Worm (Caenorhabditis elegans) whole organism, L4/young adult: ENCODE results near the gene dec-7.

Source experiments
- W03F9.2 ChIP-seq: fragments of 150-350 bp; optimal IDR thresholded peaks from 2 replicates; lab custom pipeline; 2014; ENCODE audit warnings: missing biosample characterization, missing genetic modification characterization
- him-1 ChIP-seq: sonication (generic microtip); optimal IDR thresholded peaks from 2 replicates; lab custom pipeline; 2016; ENCODE audit warnings: missing genotype, missing genetic modification reagents, missing genetic modification characterization, missing compliant biosample characterization

- no peak for TF ChIP-seq him-1 (tag; lab: Kevin White, UChicago)
- TF ChIP-seq W03F9.2: no peak
These were observed 28.4 kb upstream of the dec-7 start for ce11 chrIII:9903694-9904292.
